Fruit fly (Drosophila melanogaster) whole organism, pupa: ENCODE data around the gene Hex-t2.

ENCODE experiments used
- CG10348 ChIP-seq: fragments of 200-800 bp; sonication (Bioruptor generic); IDR thresholded peaks from 2 replicates; pipeline ENCODE4 v1.3.6; 2022; ENCODE audit warnings: missing biosample characterization, missing genetic modification characterization
- CG12605 ChIP-seq: fragments of 200-800 bp; sonication (Bioruptor generic); IDR thresholded peaks from 2 replicates; pipeline ENCODE4 v1.3.6; 2022; ENCODE audit warnings: missing biosample characterization, missing genetic modification characterization
- CG13204 ChIP-seq: fragments of 200-800 bp; sonication (Bioruptor generic); optimal IDR thresholded peaks from 2 replicates; lab custom pipeline; 2018; ENCODE audit warnings: missing biosample characterization, mild to moderate bottlenecking, missing genetic modification characterization, moderate library complexity
- CG14655 ChIP-seq: fragments of 200-800 bp; sonication (Bioruptor generic); optimal IDR thresholded peaks from 3 replicates; lab custom pipeline; 2017; ENCODE audit warnings: mild to moderate bottlenecking, missing biosample characterization, missing genetic modification reagents, missing genetic modification characterization
- CG15710 ChIP-seq: fragments of 200-800 bp; sonication (Bioruptor generic); optimal IDR thresholded peaks from 2 replicates; lab custom pipeline; 2018; ENCODE audit warnings: missing biosample characterization, mild to moderate bottlenecking, missing genetic modification characterization, moderate library complexity
- CG17806 ChIP-seq: fragments of 200-800 bp; sonication (Bioruptor generic); optimal IDR thresholded peaks from 2 replicates; lab custom pipeline; 2018; ENCODE audit warnings: missing biosample characterization, mild to moderate bottlenecking, missing genetic modification characterization, moderate library complexity
- CG32121 ChIP-seq: fragments of 200-800 bp; sonication (Bioruptor generic); IDR thresholded peaks from 2 replicates; pipeline ENCODE4 v1.3.6; 2022; ENCODE audit warnings: missing biosample characterization, missing genetic modification characterization
- CG34367 ChIP-seq: fragments of 200-800 bp; sonication (Bioruptor generic); optimal IDR thresholded peaks from 2 replicates; lab custom pipeline; 2018; ENCODE audit warnings: missing biosample characterization, mild to moderate bottlenecking, missing genetic modification characterization
- CG4496 ChIP-seq: fragments of 200-800 bp; sonication (Bioruptor generic); IDR thresholded peaks from 3 replicates; pipeline ENCODE4 v1.3.6; 2022; ENCODE audit warnings: missing biosample characterization, missing genetic modification characterization
- CG8159 ChIP-seq: fragments of 200-800 bp; sonication (Bioruptor generic); optimal IDR thresholded peaks from 3 replicates; lab custom pipeline; 2018; ENCODE audit warnings: missing biosample characterization, mild to moderate bottlenecking, missing genetic modification characterization, moderate library complexity
- CG8301 ChIP-seq: fragments of 200-800 bp; sonication (Bioruptor generic); optimal IDR thresholded peaks from 2 replicates; lab custom pipeline; 2018; ENCODE audit warnings: missing biosample characterization, mild to moderate bottlenecking, missing genetic modification characterization
- CG9948 ChIP-seq: fragments of 200-800 bp; sonication (Bioruptor generic); optimal IDR thresholded peaks from 2 replicates; lab custom pipeline; 2018; ENCODE audit warnings: missing biosample characterization, mild to moderate bottlenecking, missing genetic modification characterization, moderate library complexity
- D1 ChIP-seq: fragments of 200-800 bp; sonication (Bioruptor generic); optimal IDR thresholded peaks from 2 replicates; lab custom pipeline; 2018; ENCODE audit warnings: missing biosample characterization, mild to moderate bottlenecking, missing genetic modification characterization, moderate library complexity
- EcR ChIP-seq: fragments of 200-800 bp; sonication (Bioruptor generic); optimal IDR thresholded peaks from 3 replicates; lab custom pipeline; 2019; ENCODE audit warnings: missing biosample characterization, missing genetic modification characterization, mild to moderate bottlenecking, moderate library complexity, missing genetic modification reagents
- Ets98B ChIP-seq: fragments of 200-800 bp; sonication (Bioruptor generic); IDR thresholded peaks from 2 replicates; pipeline ENCODE4 v1.3.6; 2022; ENCODE audit warnings: missing biosample characterization, missing genetic modification characterization
- Pif1A ChIP-seq: fragments of 200-800 bp; sonication (Bioruptor generic); optimal IDR thresholded peaks from 3 replicates; lab custom pipeline; 2016; ENCODE audit warnings: missing biosample characterization, missing genetic modification characterization
- Pif1B ChIP-seq: fragments of 200-800 bp; sonication (Bioruptor generic); optimal IDR thresholded peaks from 3 replicates; lab custom pipeline; 2016; ENCODE audit warnings: missing biosample characterization, missing genetic modification characterization
- Snoo ChIP-seq: fragments of 200-800 bp; sonication (Bioruptor generic); optimal IDR thresholded peaks from 3 replicates; lab custom pipeline; 2017; ENCODE audit warnings: missing biosample characterization, mild to moderate bottlenecking, missing genetic modification characterization, inconsistent platforms
- fd96Ca ChIP-seq: fragments of 200-800 bp; sonication (Bioruptor generic); IDR thresholded peaks from 3 replicates; pipeline ENCODE4 v1.3.6; 2022; ENCODE audit warnings: missing biosample characterization, missing genetic modification characterization
- gl ChIP-seq: fragments of 200-800 bp; sonication (Bioruptor generic); optimal IDR thresholded peaks from 2 replicates; lab custom pipeline; 2018; ENCODE audit warnings: missing biosample characterization, mild to moderate bottlenecking, missing genetic modification characterization
- rn ChIP-seq: fragments of 200-800 bp; sonication (Bioruptor generic); IDR thresholded peaks from 2 replicates; pipeline ENCODE4 v1.3.6; 2022; ENCODE audit warnings: missing biosample characterization, missing genetic modification characterization

Gene Hex-t2

dm6 chr3R:26480362-26480761 lies 29.9 kb downstream of the Hex-t2 start:
- TF ChIP-seq CG14655 (GFP tag; lab: Kevin White, UChicago) (peak; percentile 57), CG8301 (tag; lab: Kevin White, UChicago) (peak; percentile 49), CG12605 (no peak), rn (GFP tag; lab: Robert Waterston, UW) (no peak)

- peak; percentile 73 for TF ChIP-seq CG8301 (tag; lab: Kevin White, UChicago)
- peak; percentile 68 for TF ChIP-seq CG14655 (GFP tag; lab: Kevin White, UChicago)
- TF ChIP-seq Pif1A (GFP tag; lab: Kevin White, UChicago) = peak; percentile 10
- TF ChIP-seq Pif1B (GFP tag; lab: Kevin White, UChicago) = no peak
- TF ChIP-seq D1 (tag; lab: Kevin White, UChicago) = no peak
Observed at dm6 chr3R:26481231-26481630, 30.8 kb downstream of the Hex-t2 start.

dm6 chr3R:26483657-26484056 lies 33.2 kb downstream of the Hex-t2 start:
- TF ChIP-seq fd96Ca = no peak
- no peak for TF ChIP-seq CG4496
- peak; percentile 17 for TF ChIP-seq Pif1A (GFP tag; lab: Kevin White, UChicago)
- TF ChIP-seq CG8159 (tag; lab: Kevin White, UChicago) = peak; percentile 51
- peak; percentile 40 for TF ChIP-seq Snoo (tag; lab: Kevin White, UChicago)
- TF ChIP-seq CG10348 (GFP tag; lab: Robert Waterston, UW) = no peak
- TF ChIP-seq CG14655 (GFP tag; lab: Kevin White, UChicago) = peak; percentile 41
- no peak for TF ChIP-seq rn (GFP tag; lab: Robert Waterston, UW)
- TF ChIP-seq CG15710 = peak; percentile 9
- TF ChIP-seq CG8301 (tag; lab: Kevin White, UChicago) = peak; percentile 20
- no peak for TF ChIP-seq Pif1B (GFP tag; lab: Kevin White, UChicago)
- no peak for TF ChIP-seq CG34367 (tag; lab: Kevin White, UChicago)
- no peak for TF ChIP-seq D1 (tag; lab: Kevin White, UChicago)
- TF ChIP-seq EcR = no peak
- TF ChIP-seq CG9948 (tag; lab: Kevin White, UChicago) = peak; percentile 21
- TF ChIP-seq CG13204 (GFP tag; lab: Kevin White, UChicago) = no peak
- TF ChIP-seq CG32121 (GFP tag; lab: Robert Waterston, UW) = peak; percentile 49; the same call in 1 of the 2 replicates
- TF ChIP-seq gl = no peak
- peak; percentile 41 for TF ChIP-seq CG17806 (tag; lab: Kevin White, UChicago)
- TF ChIP-seq CG12605 = no peak
- 0 out of 2 replicates have a peak, but pooled peaks have one; percentile 8 for TF ChIP-seq Ets98B (GFP tag; lab: Robert Waterston, UW)

dm6 chr3R:26484511-26484910 lies 34.0 kb downstream of the Hex-t2 start:
- TF ChIP-seq Pif1A (GFP tag; lab: Kevin White, UChicago) (peak; percentile 4), Pif1B (GFP tag; lab: Kevin White, UChicago) (peak; percentile 35), CG15710 (peak; percentile 3), CG10348 (GFP tag; lab: Robert Waterston, UW) (no peak), D1 (tag; lab: Kevin White, UChicago) (no peak), CG8301 (tag; lab: Kevin White, UChicago) (peak; percentile 0), CG12605 (no peak), CG13204 (GFP tag; lab: Kevin White, UChicago) (no peak), CG4496 (0 out of 3 replicates have a peak, but pooled peaks have one; percentile 18), CG32121 (GFP tag; lab: Robert Waterston, UW) (no peak), Snoo (tag; lab: Kevin White, UChicago) (peak; percentile 15), CG9948 (tag; lab: Kevin White, UChicago) (peak; percentile 23), Ets98B (GFP tag; lab: Robert Waterston, UW) (no peak), CG8159 (tag; lab: Kevin White, UChicago) (peak; percentile 19), EcR (no peak), fd96Ca (no peak), CG14655 (GFP tag; lab: Kevin White, UChicago) (peak; percentile 42), gl (no peak), CG17806 (tag; lab: Kevin White, UChicago) (peak; percentile 22), rn (GFP tag; lab: Robert Waterston, UW) (no peak), CG34367 (tag; lab: Kevin White, UChicago) (no peak)

- TF ChIP-seq CG9948 (tag; lab: Kevin White, UChicago) (peak; percentile 30), fd96Ca (no peak), CG4496 (no peak), EcR (no peak), Snoo (tag; lab: Kevin White, UChicago) (no peak), CG32121 (GFP tag; lab: Robert Waterston, UW) (no peak), D1 (tag; lab: Kevin White, UChicago) (no peak), gl (no peak), Ets98B (GFP tag; lab: Robert Waterston, UW) (no peak), CG17806 (tag; lab: Kevin White, UChicago) (peak; percentile 39), CG8159 (tag; lab: Kevin White, UChicago) (peak; percentile 60), CG13204 (GFP tag; lab: Kevin White, UChicago) (no peak), CG14655 (GFP tag; lab: Kevin White, UChicago) (peak; percentile 47), CG8301 (tag; lab: Kevin White, UChicago) (peak; percentile 21), CG12605 (no peak), CG10348 (GFP tag; lab: Robert Waterston, UW) (no peak), CG34367 (tag; lab: Kevin White, UChicago) (no peak), Pif1A (GFP tag; lab: Kevin White, UChicago) (peak; percentile 29), CG15710 (peak; percentile 28), rn (GFP tag; lab: Robert Waterston, UW) (no peak), Pif1B (GFP tag; lab: Kevin White, UChicago) (no peak)
Observed at dm6 chr3R:26485240-26485865, 34.9 kb downstream of the Hex-t2 start.
